Worm (Caenorhabditis elegans) whole organism, mixed stage, embryonic: ENCODE measurements around the gene K04C2.8.

ENCODE experiments used
- M03D4.4 ChIP-seq: sonication (generic microtip); optimal IDR thresholded peaks from 2 replicates; lab custom pipeline; 2017; ENCODE audit warnings: mild to moderate bottlenecking, missing genetic modification characterization, missing compliant biosample characterization
- blmp-1 ChIP-seq: fragments of 150-350 bp; optimal IDR thresholded peaks from 2 replicates; lab custom pipeline; 2014; ENCODE audit warnings: missing biosample characterization, missing genetic modification characterization
- cnd-1 ChIP-seq: fragments of 200-800 bp; sonication (Bioruptor generic); optimal IDR thresholded peaks from 2 replicates; lab custom pipeline; 2018; ENCODE audit warnings: mild to moderate bottlenecking, missing genetic modification characterization, missing compliant biosample characterization
- elt-3 ChIP-seq: fragments of 150-350 bp; optimal IDR thresholded peaks from 2 replicates; lab custom pipeline; 2014; ENCODE audit warnings: missing biosample characterization, missing genetic modification characterization
- hlh-1 ChIP-seq: fragments of 150-350 bp; optimal IDR thresholded peaks from 2 replicates; lab custom pipeline; 2014; ENCODE audit warnings: missing biosample characterization, missing genetic modification reagents, missing genetic modification characterization
- lin-13 ChIP-seq: fragments of 150-350 bp; optimal IDR thresholded peaks from 2 replicates; lab custom pipeline; 2014; ENCODE audit warnings: missing biosample characterization, missing genetic modification characterization
- lsy-2 ChIP-seq: fragments of 150-350 bp; optimal IDR thresholded peaks from 2 replicates; lab custom pipeline; 2014; ENCODE audit warnings: missing biosample characterization, missing genetic modification characterization
- mab-5 ChIP-seq: fragments of 150-350 bp; optimal IDR thresholded peaks from 2 replicates; lab custom pipeline; 2014; ENCODE audit warnings: missing biosample characterization, missing genetic modification characterization
- nhr-76 ChIP-seq: sonication (generic microtip); optimal IDR thresholded peaks from 2 replicates; lab custom pipeline; 2017; ENCODE audit warnings: missing biosample characterization, missing genetic modification characterization
- pha-4 ChIP-seq: fragments of 150-350 bp; optimal IDR thresholded peaks from 2 replicates; lab custom pipeline; 2018; ENCODE audit warnings: missing biosample characterization, missing genetic modification reagents, missing genetic modification characterization
- snpc-4 ChIP-seq: fragments of 150-350 bp; optimal IDR thresholded peaks from 2 replicates; lab custom pipeline; 2014; ENCODE audit warnings: missing biosample characterization, missing genetic modification characterization
- sptf-1 ChIP-seq: sonication (generic microtip); optimal IDR thresholded peaks from 2 replicates; lab custom pipeline; 2017; ENCODE audit warnings: mild to moderate bottlenecking, missing genetic modification characterization, moderate library complexity, missing compliant biosample characterization
- unc-62 ChIP-seq: fragments of 150-350 bp; optimal IDR thresholded peaks from 2 replicates; lab custom pipeline; 2014; ENCODE audit warnings: missing biosample characterization, missing genetic modification reagents, missing genetic modification characterization

- TF ChIP-seq lsy-2: no peak
- TF ChIP-seq snpc-4 (tag; lab: Kevin White, UChicago): no peak
- no peak for TF ChIP-seq elt-3 (tag; lab: Kevin White, UChicago)
- TF ChIP-seq sptf-1 (tag; lab: Kevin White, UChicago): no peak
- TF ChIP-seq lin-13 (tag; lab: Kevin White, UChicago): no peak
- TF ChIP-seq M03D4.4 (tag; lab: Kevin White, UChicago): no peak
- no peak for TF ChIP-seq blmp-1
- no peak for TF ChIP-seq cnd-1 (tag; lab: Kevin White, UChicago)
- no peak for TF ChIP-seq hlh-1 (tag; lab: Kevin White, UChicago)
- no peak for TF ChIP-seq nhr-76 (tag; lab: Kevin White, UChicago)
- no peak for TF ChIP-seq unc-62
- TF ChIP-seq mab-5 (tag; lab: Kevin White, UChicago): no peak
- TF ChIP-seq pha-4 (tag; lab: Kevin White, UChicago): no peak
Measured at ce11 chrIII:6826137-6826536, 44.0 kb upstream of the K04C2.8 start.
